Fruit fly (Drosophila melanogaster) whole organism, embryonic: Measurements from ENCODE around the gene CG13085.

ENCODE experiments used
- ATbp ChIP-seq: fragments of 200-800 bp; sonication (Bioruptor generic); optimal IDR thresholded peaks from 2 replicates; lab custom pipeline; 2017; ENCODE audit warnings: missing biosample characterization, mild to moderate bottlenecking, missing genetic modification characterization, missing genetic modification reagents
- B-H1 ChIP-seq: fragments of 200-800 bp; sonication (Bioruptor generic); IDR thresholded peaks from 3 replicates; pipeline ENCODE4 v1.3.6; 2022; ENCODE audit warnings: missing biosample characterization, missing genetic modification characterization
- CG10431 ChIP-seq: fragments of 200-800 bp; sonication (Bioruptor generic); optimal IDR thresholded peaks from 3 replicates; lab custom pipeline; 2018; ENCODE audit warnings: missing biosample characterization, mild to moderate bottlenecking, missing genetic modification characterization
- CG10565 ChIP-seq: fragments of 200-800 bp; sonication (Bioruptor generic); optimal IDR thresholded peaks from 3 replicates; lab custom pipeline; 2016; ENCODE audit warnings: missing biosample characterization, mild to moderate bottlenecking, missing genetic modification characterization
- CG14014 ChIP-seq: fragments of 200-800 bp; sonication (Bioruptor generic); IDR thresholded peaks from 2 replicates; pipeline ENCODE4 v1.3.6; 2022; ENCODE audit warnings: missing biosample characterization, missing genetic modification characterization
- CG14965 ChIP-seq: fragments of 200-800 bp; sonication (Bioruptor generic); optimal IDR thresholded peaks from 2 replicates; lab custom pipeline; 2016; ENCODE audit warnings: missing biosample characterization, missing genetic modification characterization, borderline replicate concordance
- CG15601 ChIP-seq: fragments of 200-800 bp; sonication (Bioruptor generic); optimal IDR thresholded peaks from 3 replicates; lab custom pipeline; 2019; ENCODE audit warnings: missing biosample characterization, mild to moderate bottlenecking, missing genetic modification characterization, moderate library complexity
- CG1602 ChIP-seq: fragments of 200-800 bp; sonication (Bioruptor generic); optimal IDR thresholded peaks from 3 replicates; lab custom pipeline; 2016; ENCODE audit warnings: missing biosample characterization, missing genetic modification characterization
- CG1647 ChIP-seq: fragments of 200-800 bp; sonication (Bioruptor generic); optimal IDR thresholded peaks from 3 replicates; lab custom pipeline; 2016; ENCODE audit warnings: missing biosample characterization, missing genetic modification characterization
- CG16813 ChIP-seq: fragments of 200-800 bp; sonication (Bioruptor generic); IDR thresholded peaks from 3 replicates; pipeline ENCODE4 v1.3.6; 2022; ENCODE audit warnings: missing biosample characterization, missing genetic modification characterization; ENCODE audit not compliant: partially characterized antibody
- CG17385 ChIP-seq: fragments of 200-800 bp; sonication (Bioruptor generic); optimal IDR thresholded peaks from 3 replicates; lab custom pipeline; 2018; ENCODE audit warnings: missing biosample characterization, mild to moderate bottlenecking, missing genetic modification characterization
- CG2678 ChIP-seq: fragments of 200-800 bp; sonication (Bioruptor generic); optimal IDR thresholded peaks from 3 replicates; lab custom pipeline; 2019; ENCODE audit warnings: missing biosample characterization, mild to moderate bottlenecking, missing genetic modification characterization, moderate library complexity
- CG31365 ChIP-seq: fragments of 200-800 bp; sonication (Bioruptor generic); optimal IDR thresholded peaks from 2 replicates; lab custom pipeline; 2018; ENCODE audit warnings: missing biosample characterization, mild to moderate bottlenecking, missing genetic modification characterization
- CG31388 ChIP-seq: fragments of 200-800 bp; sonication (Bioruptor generic); optimal IDR thresholded peaks from 2 replicates; lab custom pipeline; 2016; ENCODE audit warnings: missing biosample characterization, missing genetic modification characterization
- CG32532 ChIP-seq: fragments of 200-800 bp; sonication (Bioruptor generic); IDR thresholded peaks from 2 replicates; pipeline ENCODE4 v1.3.6; 2022; ENCODE audit warnings: missing biosample characterization, missing genetic modification characterization
- CG34376 ChIP-seq: fragments of 200-800 bp; sonication (Bioruptor generic); optimal IDR thresholded peaks from 2 replicates; lab custom pipeline; 2018; ENCODE audit warnings: missing biosample characterization, mild to moderate bottlenecking, missing genetic modification characterization
- CG3995 ChIP-seq: fragments of 200-800 bp; sonication (Bioruptor generic); optimal IDR thresholded peaks from 3 replicates; lab custom pipeline; 2016; ENCODE audit warnings: missing biosample characterization, missing genetic modification characterization
- CG4328 ChIP-seq: fragments of 200-800 bp; sonication (Bioruptor generic); optimal IDR thresholded peaks from 3 replicates; lab custom pipeline; 2017; ENCODE audit warnings: missing biosample characterization, missing genetic modification reagents, missing genetic modification characterization
- CG6175 ChIP-seq: fragments of 200-800 bp; sonication (Bioruptor generic); IDR thresholded peaks from 3 replicates; pipeline ENCODE4 v1.3.6; 2022; ENCODE audit warnings: missing biosample characterization, missing genetic modification characterization
- CG6683 ChIP-seq: fragments of 200-800 bp; sonication (Bioruptor generic); optimal IDR thresholded peaks from 2 replicates; lab custom pipeline; 2017; ENCODE audit warnings: missing biosample characterization, mild to moderate bottlenecking, missing genetic modification characterization, missing genetic modification reagents
- CG9727 ChIP-seq: fragments of 200-800 bp; sonication (Bioruptor generic); optimal IDR thresholded peaks from 3 replicates; lab custom pipeline; 2017; ENCODE audit warnings: missing biosample characterization, mild to moderate bottlenecking, missing genetic modification characterization
- CG9797 ChIP-seq: fragments of 200-800 bp; sonication (Bioruptor generic); optimal IDR thresholded peaks from 3 replicates; lab custom pipeline; 2018; ENCODE audit warnings: missing biosample characterization, mild to moderate bottlenecking, missing genetic modification characterization
- CG9932 ChIP-seq: fragments of 200-800 bp; sonication (Bioruptor generic); IDR thresholded peaks from 2 replicates; pipeline ENCODE4 v1.3.6; 2022; ENCODE audit warnings: missing biosample characterization, missing genetic modification characterization
- Doc3 ChIP-seq: fragments of 200-800 bp; sonication (Bioruptor generic); IDR thresholded peaks from 3 replicates; pipeline ENCODE4 v1.3.6; 2022; ENCODE audit warnings: missing biosample characterization, missing genetic modification characterization; ENCODE audit not compliant: partially characterized antibody
- Elba2 ChIP-seq: fragments of 200-800 bp; sonication (Bioruptor generic); optimal IDR thresholded peaks from 3 replicates; lab custom pipeline; 2016; ENCODE audit warnings: missing biosample characterization, missing genetic modification characterization
- Fer1 ChIP-seq: fragments of 200-800 bp; sonication (Bioruptor generic); optimal IDR thresholded peaks from 2 replicates; lab custom pipeline; 2017; ENCODE audit warnings: missing biosample characterization, mild to moderate bottlenecking, missing genetic modification characterization
- HLH54F ChIP-seq: fragments of 200-800 bp; sonication (Bioruptor generic); optimal IDR thresholded peaks from 3 replicates; lab custom pipeline; 2016; ENCODE audit warnings: missing biosample characterization, missing genetic modification characterization
- Hr78 ChIP-seq, 2 experiments: fragments of 200-800 bp in 1 of 2; fragments of >200 bp in 1 of 2; sonication (Bioruptor generic) in 1 of 2; optimal IDR thresholded peaks; 2 replicates each; lab custom pipeline; 2017 to 2019; ENCODE audit warnings: missing biosample characterization in 2 of 2, missing genetic modification characterization in 2 of 2, mild to moderate bottlenecking in 1 of 2, moderate library complexity in 1 of 2
- Nf-YB ChIP-seq: fragments of 200-800 bp; sonication (Bioruptor generic); optimal IDR thresholded peaks from 3 replicates; lab custom pipeline; 2019; ENCODE audit warnings: missing biosample characterization, mild to moderate bottlenecking, missing genetic modification characterization, moderate library complexity
- Nf-YC ChIP-seq: fragments of 200-800 bp; optimal IDR thresholded peaks from 3 replicates; lab custom pipeline; 2019; ENCODE audit warnings: missing biosample characterization, mild to moderate bottlenecking, missing genetic modification characterization, moderate library complexity
- cg ChIP-seq: fragments of 200-800 bp; sonication (Bioruptor generic); optimal IDR thresholded peaks from 3 replicates; lab custom pipeline; 2019; ENCODE audit warnings: missing biosample characterization, mild to moderate bottlenecking, missing genetic modification characterization, moderate library complexity
- dm ChIP-seq: fragments of 200-800 bp; sonication (Bioruptor generic); optimal IDR thresholded peaks from 3 replicates; lab custom pipeline; 2016; ENCODE audit warnings: missing biosample characterization, missing genetic modification characterization
- exex ChIP-seq: fragments of 200-800 bp; sonication (Bioruptor generic); optimal IDR thresholded peaks from 4 replicates; lab custom pipeline; 2018; ENCODE audit warnings: missing biosample characterization, mild to moderate bottlenecking, missing genetic modification characterization, moderate library complexity
- eyg ChIP-seq: fragments of 200-800 bp; sonication (Bioruptor generic); optimal IDR thresholded peaks from 3 replicates; lab custom pipeline; 2016; ENCODE audit warnings: missing biosample characterization, missing genetic modification characterization
- gce ChIP-seq: fragments of 200-800 bp; sonication (Bioruptor generic); IDR thresholded peaks from 3 replicates; pipeline ENCODE4 v1.3.6; 2022; ENCODE audit warnings: missing biosample characterization, missing genetic modification characterization
- gem ChIP-seq: fragments of 200-800 bp; sonication (Bioruptor generic); optimal IDR thresholded peaks from 2 replicates; lab custom pipeline; 2019; ENCODE audit warnings: missing biosample characterization, mild to moderate bottlenecking, missing genetic modification characterization, moderate library complexity
- grn ChIP-seq: fragments of 200-800 bp; sonication (Bioruptor generic); optimal IDR thresholded peaks from 3 replicates; lab custom pipeline; 2017; ENCODE audit warnings: missing biosample characterization, missing genetic modification characterization
- ham ChIP-seq: fragments of 200-800 bp; sonication (Bioruptor generic); IDR thresholded peaks from 2 replicates; pipeline ENCODE4 v1.3.6; 2022; ENCODE audit warnings: missing biosample characterization, missing genetic modification characterization
- hbn ChIP-seq: fragments of 200-800 bp; sonication (Bioruptor generic); IDR thresholded peaks from 2 replicates; pipeline ENCODE4 v1.3.6; 2022; ENCODE audit warnings: missing biosample characterization, missing genetic modification characterization; ENCODE audit not compliant: partially characterized antibody
- ind ChIP-seq: fragments of 200-800 bp; sonication (Bioruptor generic); optimal IDR thresholded peaks from 3 replicates; lab custom pipeline; 2016; ENCODE audit warnings: missing biosample characterization, missing genetic modification characterization
- lab ChIP-seq: fragments of 200-800 bp; sonication (Bioruptor generic); optimal IDR thresholded peaks from 3 replicates; lab custom pipeline; 2017; ENCODE audit warnings: missing biosample characterization, missing genetic modification characterization, mild to moderate bottlenecking, moderate library complexity, missing genetic modification reagents
- pita ChIP-seq: fragments of 200-800 bp; sonication (Bioruptor generic); optimal IDR thresholded peaks from 2 replicates; lab custom pipeline; 2017; ENCODE audit warnings: missing biosample characterization, mild to moderate bottlenecking, missing genetic modification characterization
- psq ChIP-seq: fragments of 200-800 bp; sonication (Bioruptor generic); optimal IDR thresholded peaks from 2 replicates; lab custom pipeline; 2017; ENCODE audit warnings: missing biosample characterization, missing genetic modification characterization
- salm ChIP-seq: fragments of 200-800 bp; sonication (Bioruptor generic); optimal IDR thresholded peaks from 2 replicates; lab custom pipeline; 2018; ENCODE audit warnings: missing biosample characterization, mild to moderate bottlenecking, missing genetic modification characterization
- sd ChIP-seq: fragments of 200-800 bp; sonication (Bioruptor generic); optimal IDR thresholded peaks from 3 replicates; lab custom pipeline; 2018; ENCODE audit warnings: missing biosample characterization, mild to moderate bottlenecking, missing genetic modification characterization, moderate library complexity
- sna ChIP-seq: fragments of 200-800 bp; sonication (Bioruptor generic); IDR thresholded peaks from 2 replicates; pipeline ENCODE4 v1.3.6; 2022; ENCODE audit warnings: missing biosample characterization, missing genetic modification characterization; ENCODE audit not compliant: partially characterized antibody
- sr ChIP-seq: fragments of 200-800 bp; sonication (Bioruptor generic); IDR thresholded peaks from 3 replicates; pipeline ENCODE4 v1.3.6; 2022; ENCODE audit warnings: missing biosample characterization, missing genetic modification characterization
- sug ChIP-seq: fragments of 200-800 bp; optimal IDR thresholded peaks from 2 replicates; lab custom pipeline; 2019; ENCODE audit warnings: missing biosample characterization, mild to moderate bottlenecking, missing genetic modification characterization, moderate library complexity
- tin ChIP-seq: fragments of 200-800 bp; sonication (Bioruptor generic); optimal IDR thresholded peaks from 3 replicates; lab custom pipeline; 2016; ENCODE audit warnings: missing biosample characterization, missing genetic modification characterization
- vvl ChIP-seq: fragments of 200-800 bp; sonication (Bioruptor generic); IDR thresholded peaks from 2 replicates; pipeline ENCODE4 v1.3.6; 2022; ENCODE audit warnings: missing biosample characterization, missing genetic modification characterization
- wor ChIP-seq: fragments of 200-800 bp; sonication (Bioruptor generic); IDR thresholded peaks from 2 replicates; pipeline ENCODE4 v1.3.6; 2022; ENCODE audit warnings: missing biosample characterization, missing genetic modification characterization

CG13085 gene

dm6 chr2L:19421573-19421972 is 2.3 kb upstream of the CG13085 start (continued):
- TF ChIP-seq lab (GFP tag; lab: Kevin White, UChicago) (peak; percentile 16), ham (GFP tag; lab: Robert Waterston, UW) (no peak), CG31388 (GFP tag; lab: Kevin White, UChicago) (no peak), HLH54F (GFP tag; lab: Kevin White, UChicago) (no peak), CG6175 (no peak), CG34376 (GFP tag; lab: Kevin White, UChicago) (peak; percentile 37), Fer1 (no peak), CG15601 (tag; lab: Kevin White, UChicago) (no peak), ind (no peak), Nf-YB (GFP tag; lab: Kevin White, UChicago) (peak; percentile 65), CG1602 (GFP tag; lab: Kevin White, UChicago) (no peak), CG10431 (GFP tag; lab: Kevin White, UChicago) (no peak), cg (no peak), pita (GFP tag; lab: Kevin White, UChicago) (no peak), CG32532 (GFP tag; lab: Robert Waterston, UW) (0 out of 2 replicates have a peak, but pooled peaks have one; percentile 11), grn (peak; percentile 12), vvl (GFP tag; lab: Robert Waterston, UW) (no peak), CG4328 (GFP tag; lab: Kevin White, UChicago) (peak; percentile 28), sr (GFP tag; lab: Robert Waterston, UW) (peak; percentile 69; the same call in 2 of the 3 replicates), CG14014 (peak; percentile 19; the same call in 1 of the 2 replicates), CG16813 (GFP tag; lab: Robert Waterston, UW) (no peak), CG2678 (peak; percentile 3), CG1647 (GFP tag; lab: Kevin White, UChicago) (no peak), Elba2 (GFP tag; lab: Kevin White, UChicago) (no peak), CG6683 (GFP tag; lab: Kevin White, UChicago) (no peak), CG3995 (GFP tag; lab: Kevin White, UChicago) (no peak), psq (GFP tag; lab: Kevin White, UChicago) (no peak), CG9932 (GFP tag; lab: Robert Waterston, UW) (no peak), Doc3 (no peak), gem (tag; lab: Kevin White, UChicago) (no peak), B-H1 (GFP tag; lab: Robert Waterston, UW) (no peak), CG17385 (GFP tag; lab: Kevin White, UChicago) (no peak), sd (peak; percentile 94), wor (GFP tag; lab: Robert Waterston, UW) (no peak), salm (tag; lab: Kevin White, UChicago) (no peak), tin (no peak), CG9727 (GFP tag; lab: Kevin White, UChicago) (no peak), exex (tag; lab: Kevin White, UChicago) (peak; percentile 61), ATbp (GFP tag; lab: Kevin White, UChicago) (no peak), Nf-YC (tag; lab: Kevin White, UChicago) (peak; percentile 75), CG31365 (tag; lab: Kevin White, UChicago) (no peak), hbn (GFP tag; lab: Robert Waterston, UW) (no peak), sug (tag; lab: Kevin White, UChicago) (peak; percentile 91), eyg (no peak), CG10565 (GFP tag; lab: Kevin White, UChicago) (no peak), Hr78 (GFP tag; optimal IDR thresholded peaks at IDR 0.05; lab: Kevin White, UChicago) (peak in 1 of 2 experiments; percentile 18), CG14965 (GFP tag; lab: Kevin White, UChicago) (no peak), sna (no peak), dm (GFP tag; lab: Kevin White, UChicago) (no peak), CG9797 (GFP tag; lab: Kevin White, UChicago) (no peak), gce (GFP tag; lab: Robert Waterston, UW) (no peak)
